Fruit fly (Drosophila melanogaster): ENCODE data around the gene obst-E.

obst-E gene

DNA sequence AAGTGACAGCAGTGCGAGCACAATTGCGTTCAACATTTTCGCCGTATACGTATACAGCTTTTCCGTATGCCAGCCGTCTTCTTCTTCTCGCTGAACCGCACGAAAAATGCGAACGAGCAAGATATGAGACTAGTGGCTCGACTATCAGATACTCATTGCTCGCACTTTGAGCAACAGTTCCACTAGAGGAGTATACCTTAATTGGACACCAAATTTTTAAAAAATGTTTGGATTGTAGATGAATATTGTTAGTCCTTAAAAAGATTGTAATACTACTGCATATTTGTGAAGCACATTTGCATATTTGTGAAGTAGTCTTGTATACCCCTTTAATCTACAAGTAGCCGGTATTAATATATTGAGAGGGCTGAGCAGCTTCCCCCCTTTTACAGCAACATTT is 12.2 kb upstream of the obst-E start (continued):
- no peak for TF ChIP-seq CG18764 (GFP tag; optimal IDR thresholded peaks at IDR 0.05)
- TF ChIP-seq kay (GFP tag; optimal IDR thresholded peaks at IDR 0.05), result no peak
- no peak for TF ChIP-seq Jarid2 (GFP tag; optimal IDR thresholded peaks at IDR 0.05)
- no peak for TF ChIP-seq oc (tag; optimal IDR thresholded peaks at IDR 0.05)
- TF ChIP-seq caup (GFP tag; optimal IDR thresholded peaks at IDR 0.05; ENCODE audit: severe bottlenecking), result no peak
- no peak for TF ChIP-seq ham (GFP tag; IDR thresholded peaks at IDR 0.05)
- peak; percentile 20 for TF ChIP-seq CG12071 (GFP tag; optimal IDR thresholded peaks at IDR 0.05)
- no peak for TF ChIP-seq tx (GFP tag; optimal IDR thresholded peaks at IDR 0.05)
- no peak for TF ChIP-seq HmgD (GFP tag; optimal IDR thresholded peaks at IDR 0.05)
- TF ChIP-seq CG11560 (tag; IDR thresholded peaks at IDR 0.05), result no peak
- no peak for TF ChIP-seq CG15011 (GFP tag; optimal IDR thresholded peaks at IDR 0.05)
- no peak for TF ChIP-seq Antp (GFP tag; optimal IDR thresholded peaks at IDR 0.05)
- no peak for TF ChIP-seq Eip74EF (GFP tag; optimal IDR thresholded peaks at IDR 0.05)
- TF ChIP-seq Adf1 (GFP tag; IDR thresholded peaks at IDR 0.05), result no peak
- no peak for TF ChIP-seq CG16815 (GFP tag; optimal IDR thresholded peaks at IDR 0.05)
- TF ChIP-seq CG18011 (GFP tag; optimal IDR thresholded peaks at IDR 0.05), result no peak
- TF ChIP-seq crp (GFP tag; optimal IDR thresholded peaks at IDR 0.05), result no peak
- TF ChIP-seq Atf3 (GFP tag; optimal IDR thresholded peaks at IDR 0.05), result no peak
- TF ChIP-seq CG1792 (GFP tag; optimal IDR thresholded peaks at IDR 0.05), result no peak
- TF ChIP-seq rib (GFP tag; IDR thresholded peaks at IDR 0.05), result no peak
- no peak for TF ChIP-seq CG17802 (tag; optimal IDR thresholded peaks at IDR 0.05)
- TF ChIP-seq HLHmδ (GFP tag; optimal IDR thresholded peaks at IDR 0.05), result no peak
- TF ChIP-seq B-H2 (GFP tag; optimal IDR thresholded peaks at IDR 0.05), result no peak
- TF ChIP-seq Dbx (GFP tag; IDR thresholded peaks at IDR 0.05), result no peak
- TF ChIP-seq grn (GFP tag; optimal IDR thresholded peaks at IDR 0.05), result no peak
- TF ChIP-seq E2f1 (GFP tag; IDR thresholded peaks at IDR 0.05), result no peak
- no peak for TF ChIP-seq CG17359 (tag; optimal IDR thresholded peaks at IDR 0.05)
- no peak for TF ChIP-seq Kr (GFP tag; optimal IDR thresholded peaks at IDR 0.05)
- no peak for TF ChIP-seq sd (tag; optimal IDR thresholded peaks at IDR 0.05)
- no peak for TF ChIP-seq kni (GFP tag; optimal IDR thresholded peaks at IDR 0.05)
- no peak for TF ChIP-seq fru (optimal IDR thresholded peaks at IDR 0.05)
- no peak for TF ChIP-seq MTF-1 (GFP tag; optimal IDR thresholded peaks at IDR 0.05; ENCODE audit: borderline replicate concordance)
- TF ChIP-seq Atf-2 (GFP tag; optimal IDR thresholded peaks at IDR 0.05), result no peak
- peak; percentile 11 for TF ChIP-seq unpg (GFP tag; optimal IDR thresholded peaks at IDR 0.05)
- no peak for TF ChIP-seq CG12155 (GFP tag; optimal IDR thresholded peaks at IDR 0.05)
- peak; percentile 16 for TF ChIP-seq CG1603 (tag; optimal IDR thresholded peaks at IDR 0.05)
- TF ChIP-seq CG14667 (GFP tag; IDR thresholded peaks at IDR 0.05), result no peak
- no peak for TF ChIP-seq disco-r (GFP tag; optimal IDR thresholded peaks at IDR 0.05)
- TF ChIP-seq Hand (GFP tag; optimal IDR thresholded peaks at IDR 0.05), result no peak
- TF ChIP-seq CG8765 (GFP tag; IDR thresholded peaks at IDR 0.05), result no peak
- no peak for TF ChIP-seq fd64A (GFP tag; optimal IDR thresholded peaks at IDR 0.05)
- no peak for TF ChIP-seq Doc3 (GFP tag; IDR thresholded peaks at IDR 0.05; ENCODE audit: partially characterized antibody)
- no peak for TF ChIP-seq Hmx (GFP tag; optimal IDR thresholded peaks at IDR 0.05)
- TF ChIP-seq CG8281 (tag; optimal IDR thresholded peaks at IDR 0.05), result no peak
- peak; percentile 78 for TF ChIP-seq Med (GFP tag)
- TF ChIP-seq CG2116 (GFP tag; optimal IDR thresholded peaks at IDR 0.05), result no peak
- no peak for TF ChIP-seq Hr3 (GFP tag; optimal IDR thresholded peaks at IDR 0.05)
- no peak for TF ChIP-seq CG13424 (tag; optimal IDR thresholded peaks at IDR 0.05)
- no peak for TF ChIP-seq CG3065 (GFP tag; optimal IDR thresholded peaks at IDR 0.05)
- TF ChIP-seq lov (optimal IDR thresholded peaks at IDR 0.05), result no peak
- TF ChIP-seq lov (GFP tag; IDR thresholded peaks at IDR 0.05), result no peak
- TF ChIP-seq Atf6 (GFP tag; IDR thresholded peaks at IDR 0.05), result peak; percentile 37; the same call in 1 of the 2 replicates

Data from whole organism, embryonic.